Fruit fly (Drosophila melanogaster): Measurements from ENCODE around the gene RagA-B.

The RagA-B gene

dm6 chr3R:8960329-8960728 lies 23.8 kb downstream of the RagA-B start (continued):
- TF ChIP-seq bcd (GFP tag; optimal IDR thresholded peaks at IDR 0.05) (peak; percentile 51), Optix (GFP tag; IDR thresholded peaks at IDR 0.05) (no peak), otp (GFP tag; IDR thresholded peaks at IDR 0.05) (no peak), ro (GFP tag; IDR thresholded peaks at IDR 0.05) (0 out of 2 replicates have a peak, but pooled peaks have one; percentile 16), sisA (GFP tag; IDR thresholded peaks at IDR 0.05) (peak; percentile 54), gfzf (GFP tag; optimal IDR thresholded peaks at IDR 0.05) (no peak), CG17361 (GFP tag; IDR thresholded peaks at IDR 0.05) (peak; percentile 77), Nf-YA (GFP tag; IDR thresholded peaks at IDR 0.05) (peak; percentile 31; the same call in 1 of the 2 replicates), CoRest (tag; optimal IDR thresholded peaks at IDR 0.05) (peak; percentile 69), Hand (GFP tag; optimal IDR thresholded peaks at IDR 0.05) (no peak), CG10431 (GFP tag; optimal IDR thresholded peaks at IDR 0.05) (no peak), fd3F (GFP tag; optimal IDR thresholded peaks at IDR 0.05) (peak; percentile 35), CG7786 (GFP tag; optimal IDR thresholded peaks at IDR 0.05) (no peak), klu (GFP tag; IDR thresholded peaks at IDR 0.05) (peak; percentile 38; the same call in 1 of the 2 replicates), CG4617 (GFP tag; optimal IDR thresholded peaks at IDR 0.05; ENCODE audit: borderline replicate concordance) (no peak), CG1647 (GFP tag; optimal IDR thresholded peaks at IDR 0.05) (no peak), sc (optimal IDR thresholded peaks at IDR 0.05) (no peak), sc (GFP tag; optimal IDR thresholded peaks at IDR 0.05) (peak; percentile 29), row (GFP tag; IDR thresholded peaks at IDR 0.05) (peak; percentile 45; the same call in 2 of the 3 replicates), CG8359 (GFP tag; optimal IDR thresholded peaks at IDR 0.05; ENCODE audit: borderline replicate concordance) (peak; percentile 27), Chrac-16 (GFP tag; optimal IDR thresholded peaks at IDR 0.05) (peak; percentile 46), peb (GFP tag; IDR thresholded peaks at IDR 0.05) (0 out of 2 replicates have a peak, but pooled peaks have one; percentile 30), Oaz (GFP tag; IDR thresholded peaks at IDR 0.05) (no peak), zfh2 (GFP tag; optimal IDR thresholded peaks at IDR 0.05) (no peak), BtbVII (GFP tag; optimal IDR thresholded peaks at IDR 0.05) (peak; percentile 28), hbn (GFP tag; IDR thresholded peaks at IDR 0.05; ENCODE audit: partially characterized antibody) (no peak), scrt (GFP tag; optimal IDR thresholded peaks at IDR 0.05) (peak; percentile 5), HLH3B (GFP tag; IDR thresholded peaks at IDR 0.05) (peak; percentile 67), kah (GFP tag; optimal IDR thresholded peaks at IDR 0.05) (peak; percentile 42), CG16779 (GFP tag; IDR thresholded peaks at IDR 0.05) (no peak), CG8281 (tag; optimal IDR thresholded peaks at IDR 0.05) (peak; percentile 28), CG7963 (GFP tag; IDR thresholded peaks at IDR 0.05; ENCODE audit: partially characterized antibody) (no peak), CG13123 (GFP tag; optimal IDR thresholded peaks at IDR 0.05) (peak; percentile 8), Doc3 (GFP tag; IDR thresholded peaks at IDR 0.05; ENCODE audit: partially characterized antibody) (no peak), CG7372 (GFP tag; IDR thresholded peaks at IDR 0.05) (no peak), Adf1 (GFP tag; IDR thresholded peaks at IDR 0.05) (no peak), CG13296 (GFP tag; optimal IDR thresholded peaks at IDR 0.05) (peak; percentile 39), CG9727 (GFP tag; optimal IDR thresholded peaks at IDR 0.05) (peak; percentile 51), CG15479 (GFP tag; optimal IDR thresholded peaks at IDR 0.05) (no peak), kay (GFP tag; optimal IDR thresholded peaks at IDR 0.05) (no peak), stc (GFP tag; IDR thresholded peaks at IDR 0.05) (peak; percentile 65; the same call in 1 of the 2 replicates), CG12942 (GFP tag; optimal IDR thresholded peaks at IDR 0.05) (peak; percentile 30), Ada2b (GFP tag; IDR thresholded peaks at IDR 0.05) (peak; percentile 40; the same call in 1 of the 2 replicates), CG10654 (GFP tag; optimal IDR thresholded peaks at IDR 0.05) (peak; percentile 38), sd (tag; optimal IDR thresholded peaks at IDR 0.05) (peak; percentile 11), wdn (GFP tag; IDR thresholded peaks at IDR 0.05) (0 out of 2 replicates have a peak, but pooled peaks have one; percentile 42), pzg (GFP tag; optimal IDR thresholded peaks at IDR 0.05) (no peak), CG9437 (GFP tag; optimal IDR thresholded peaks at IDR 0.05) (peak; percentile 58), HLH4C (GFP tag; IDR thresholded peaks at IDR 0.05; ENCODE audit: partially characterized antibody) (no peak), ttk (GFP tag; IDR thresholded peaks at IDR 0.05) (peak; percentile 49; the same call in 1 of the 2 replicates), insv (GFP tag; optimal IDR thresholded peaks at IDR 0.05) (no peak)
